Worm (Caenorhabditis elegans) whole organism, midembryonic: ENCODE measurements around the gene dyf-17.

Experiments used
- cog-1 ChIP-seq: sonication (generic microtip); optimal IDR thresholded peaks from 2 replicates; lab custom pipeline; 2016; ENCODE audit warnings: missing genetic modification characterization, missing compliant biosample characterization
- ztf-23 ChIP-seq: fragments of 200-800 bp; sonication (Bioruptor generic); IDR thresholded peaks from 2 replicates; pipeline ENCODE4 v1.3.6; 2022; ENCODE audit warnings: missing genetic modification reagents, missing genetic modification characterization, missing compliant biosample characterization
- ztf-29 ChIP-seq: fragments of 200-800 bp; sonication (Bioruptor generic); IDR thresholded peaks from 2 replicates; pipeline ENCODE4 v1.3.6; 2022; ENCODE audit warnings: missing genetic modification reagents, missing genetic modification characterization, missing compliant biosample characterization

ce11 chrV:19116872-19117372 lies 10.4 kb upstream of the dyf-17 start:
- no peak for TF ChIP-seq ztf-29
- no peak for TF ChIP-seq ztf-23 (GFP tag; lab: Robert Waterston, UW)
- no peak for TF ChIP-seq cog-1 (tag; lab: Kevin White, UChicago)
